Fruit fly (Drosophila melanogaster) whole organism, pupa: ENCODE data around the gene Cnot4.

ENCODE experiments used
- CG10348 ChIP-seq: fragments of 200-800 bp; sonication (Bioruptor generic); IDR thresholded peaks from 2 replicates; pipeline ENCODE4 v1.3.6; 2022; ENCODE audit warnings: missing biosample characterization, missing genetic modification characterization
- CG13204 ChIP-seq: fragments of 200-800 bp; sonication (Bioruptor generic); optimal IDR thresholded peaks from 2 replicates; lab custom pipeline; 2018; ENCODE audit warnings: missing biosample characterization, mild to moderate bottlenecking, missing genetic modification characterization, moderate library complexity
- CG17806 ChIP-seq: fragments of 200-800 bp; sonication (Bioruptor generic); optimal IDR thresholded peaks from 2 replicates; lab custom pipeline; 2018; ENCODE audit warnings: missing biosample characterization, mild to moderate bottlenecking, missing genetic modification characterization, moderate library complexity
- CG34367 ChIP-seq: fragments of 200-800 bp; sonication (Bioruptor generic); optimal IDR thresholded peaks from 2 replicates; lab custom pipeline; 2018; ENCODE audit warnings: missing biosample characterization, mild to moderate bottlenecking, missing genetic modification characterization
- CG4496 ChIP-seq: fragments of 200-800 bp; sonication (Bioruptor generic); IDR thresholded peaks from 3 replicates; pipeline ENCODE4 v1.3.6; 2022; ENCODE audit warnings: missing biosample characterization, missing genetic modification characterization
- CG8159 ChIP-seq: fragments of 200-800 bp; sonication (Bioruptor generic); optimal IDR thresholded peaks from 3 replicates; lab custom pipeline; 2018; ENCODE audit warnings: missing biosample characterization, mild to moderate bottlenecking, missing genetic modification characterization, moderate library complexity
- CG8301 ChIP-seq: fragments of 200-800 bp; sonication (Bioruptor generic); optimal IDR thresholded peaks from 2 replicates; lab custom pipeline; 2018; ENCODE audit warnings: missing biosample characterization, mild to moderate bottlenecking, missing genetic modification characterization
- CG9948 ChIP-seq: fragments of 200-800 bp; sonication (Bioruptor generic); optimal IDR thresholded peaks from 2 replicates; lab custom pipeline; 2018; ENCODE audit warnings: missing biosample characterization, mild to moderate bottlenecking, missing genetic modification characterization, moderate library complexity
- D1 ChIP-seq: fragments of 200-800 bp; sonication (Bioruptor generic); optimal IDR thresholded peaks from 2 replicates; lab custom pipeline; 2018; ENCODE audit warnings: missing biosample characterization, mild to moderate bottlenecking, missing genetic modification characterization, moderate library complexity
- Ets98B ChIP-seq: fragments of 200-800 bp; sonication (Bioruptor generic); IDR thresholded peaks from 2 replicates; pipeline ENCODE4 v1.3.6; 2022; ENCODE audit warnings: missing biosample characterization, missing genetic modification characterization
- Pif1B ChIP-seq: fragments of 200-800 bp; sonication (Bioruptor generic); optimal IDR thresholded peaks from 3 replicates; lab custom pipeline; 2016; ENCODE audit warnings: missing biosample characterization, missing genetic modification characterization
- Snoo ChIP-seq: fragments of 200-800 bp; sonication (Bioruptor generic); optimal IDR thresholded peaks from 3 replicates; lab custom pipeline; 2017; ENCODE audit warnings: missing biosample characterization, mild to moderate bottlenecking, missing genetic modification characterization, inconsistent platforms
- fd96Ca ChIP-seq: fragments of 200-800 bp; sonication (Bioruptor generic); IDR thresholded peaks from 3 replicates; pipeline ENCODE4 v1.3.6; 2022; ENCODE audit warnings: missing biosample characterization, missing genetic modification characterization
- rn ChIP-seq: fragments of 200-800 bp; sonication (Bioruptor generic); IDR thresholded peaks from 2 replicates; pipeline ENCODE4 v1.3.6; 2022; ENCODE audit warnings: missing biosample characterization, missing genetic modification characterization

DNA sequence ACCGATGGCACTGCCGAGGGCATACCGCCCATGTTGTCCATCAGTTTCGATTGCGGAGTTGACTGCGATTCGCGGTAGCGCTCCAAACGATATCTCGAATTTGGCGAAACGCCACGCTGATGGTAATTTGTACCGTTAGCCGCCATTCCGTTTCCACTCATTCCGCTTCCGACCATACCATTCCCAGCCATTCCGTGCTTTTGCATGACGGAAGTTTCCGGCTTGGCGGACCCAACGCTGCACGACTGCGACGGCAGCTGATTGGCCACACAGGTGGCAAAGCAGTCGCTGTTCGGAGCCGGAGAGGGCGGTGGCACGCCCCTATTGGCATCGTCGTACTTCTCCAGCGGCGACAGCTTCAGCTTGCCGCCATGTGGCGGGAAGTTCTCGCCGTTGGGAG is 24.2 kb upstream of the Cnot4 start:
- no peak for TF ChIP-seq CG34367
- TF ChIP-seq CG8301 (tag; lab: Kevin White, UChicago), result no peak
- TF ChIP-seq CG17806, result no peak
- no peak for TF ChIP-seq CG9948
- no peak for TF ChIP-seq fd96Ca (GFP tag; lab: Robert Waterston, UW)
- no peak for TF ChIP-seq Pif1B (GFP tag; lab: Kevin White, UChicago)
- TF ChIP-seq D1 (tag; lab: Kevin White, UChicago), result no peak
- no peak for TF ChIP-seq CG8159 (tag; lab: Kevin White, UChicago)
- no peak for TF ChIP-seq CG4496 (GFP tag; lab: Robert Waterston, UW)
- TF ChIP-seq CG13204 (GFP tag; lab: Kevin White, UChicago), result no peak
- TF ChIP-seq rn (GFP tag; lab: Robert Waterston, UW), result no peak
- no peak for TF ChIP-seq CG10348
- TF ChIP-seq Snoo (tag; lab: Kevin White, UChicago), result no peak
- TF ChIP-seq Ets98B (GFP tag; lab: Robert Waterston, UW), result no peak
